Worm (Caenorhabditis elegans) whole organism, young adult: ENCODE results near the gene W09G12.6.

Experiments
- snpc-1.3 ChIP-seq: sonication (generic microtip); optimal IDR thresholded peaks from 2 replicates; lab custom pipeline; 2017; ENCODE audit warnings: missing genetic modification characterization, mild to moderate bottlenecking, missing compliant biosample characterization, antibody characterized with exemption, moderate library complexity, missing genotype, missing genetic modification reagents; ENCODE audit not compliant: insufficient read depth
- unc-62 ChIP-seq: fragments of 150-350 bp; optimal IDR thresholded peaks from 2 replicates; lab custom pipeline; 2014; ENCODE audit warnings: missing biosample characterization, missing genetic modification reagents, missing genetic modification characterization

DNA sequence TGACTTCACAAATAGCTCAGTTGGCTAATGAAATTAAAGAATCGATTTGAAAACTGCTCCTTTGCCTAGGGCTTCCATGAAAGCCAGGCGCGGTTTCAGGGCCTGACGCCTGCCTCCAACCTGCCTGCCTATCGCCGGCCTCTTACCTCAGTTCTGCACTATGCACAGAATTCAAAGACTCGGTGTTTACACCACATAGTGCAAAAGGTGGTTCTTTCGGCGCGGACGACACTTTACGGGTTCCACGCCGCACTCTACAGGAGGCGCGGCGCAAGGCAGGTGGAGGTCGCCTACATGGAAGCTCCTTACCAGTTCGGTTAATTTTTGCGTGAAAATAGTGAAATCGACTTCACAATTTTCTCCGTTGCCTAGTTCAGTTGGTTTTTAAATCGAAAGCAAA is 21.9 kb upstream of the W09G12.6 start:
- TF ChIP-seq unc-62 (GFP tag; lab: Kevin White, UChicago), result no peak
- TF ChIP-seq snpc-1.3, result no peak
